Fruit fly (Drosophila melanogaster) whole organism, embryonic: ENCODE data around the gene CG43255.

Source experiments
- Abd-B ChIP-seq: fragments of 200-800 bp; sonication (Bioruptor generic); optimal IDR thresholded peaks from 2 replicates; lab custom pipeline; 2018; ENCODE audit warnings: missing biosample characterization, mild to moderate bottlenecking, missing genetic modification characterization, moderate library complexity
- Awh ChIP-seq: fragments of 200-800 bp; sonication (Bioruptor generic); IDR thresholded peaks from 2 replicates; pipeline ENCODE4, ENCODE4 v1.3.6; 2022; ENCODE audit warnings: missing biosample characterization, missing genetic modification characterization
- CG10979 ChIP-seq: fragments of 200-800 bp; sonication (Bioruptor generic); optimal IDR thresholded peaks from 2 replicates; lab custom pipeline; 2018; ENCODE audit warnings: missing biosample characterization, mild to moderate bottlenecking, missing genetic modification characterization, moderate library complexity
- CG11723 ChIP-seq: fragments of 200-800 bp; sonication (Bioruptor generic); optimal IDR thresholded peaks from 2 replicates; lab custom pipeline; 2017; ENCODE audit warnings: missing biosample characterization, mild to moderate bottlenecking, missing genetic modification characterization
- CG12155 ChIP-seq: fragments of 200-800 bp; sonication (Bioruptor generic); optimal IDR thresholded peaks from 3 replicates; lab custom pipeline; 2016; ENCODE audit warnings: missing biosample characterization, missing genetic modification characterization
- CG12391 ChIP-seq: fragments of 200-800 bp; sonication (Bioruptor generic); optimal IDR thresholded peaks from 3 replicates; lab custom pipeline; 2018; ENCODE audit warnings: missing biosample characterization, mild to moderate bottlenecking, missing genetic modification characterization, moderate library complexity
- CG1529 ChIP-seq: fragments of 200-800 bp; sonication (Bioruptor generic); optimal IDR thresholded peaks from 3 replicates; lab custom pipeline; 2018; ENCODE audit warnings: missing biosample characterization, missing genetic modification characterization
- CG17328 ChIP-seq: fragments of 200-800 bp; sonication (Bioruptor generic); IDR thresholded peaks from 2 replicates; pipeline ENCODE4 v1.3.6; 2022; ENCODE audit warnings: missing biosample characterization, missing genetic modification characterization
- CG17568 ChIP-seq: fragments of 200-800 bp; sonication (Bioruptor generic); optimal IDR thresholded peaks from 2 replicates; lab custom pipeline; 2018; ENCODE audit warnings: missing biosample characterization, mild to moderate bottlenecking, missing genetic modification characterization, moderate library complexity
- CG17802 ChIP-seq: fragments of 200-800 bp; sonication (Bioruptor generic); optimal IDR thresholded peaks from 2 replicates; lab custom pipeline; 2018; ENCODE audit warnings: missing biosample characterization, mild to moderate bottlenecking, missing genetic modification characterization, moderate library complexity
- CG18011 ChIP-seq: fragments of 200-800 bp; sonication (Bioruptor generic); optimal IDR thresholded peaks from 2 replicates; lab custom pipeline; 2017; ENCODE audit warnings: missing biosample characterization, missing genetic modification characterization, mild to moderate bottlenecking, moderate library complexity, missing genotype
- CG18262 ChIP-seq: fragments of 200-800 bp; optimal IDR thresholded peaks from 3 replicates; lab custom pipeline; 2019; ENCODE audit warnings: missing biosample characterization, mild to moderate bottlenecking, missing genetic modification characterization, moderate library complexity
- CG2712 ChIP-seq: fragments of 200-800 bp; optimal IDR thresholded peaks from 3 replicates; lab custom pipeline; 2019; ENCODE audit warnings: missing biosample characterization, mild to moderate bottlenecking, missing genetic modification characterization, moderate library complexity
- CG3281 ChIP-seq: fragments of 200-800 bp; sonication (Bioruptor generic); optimal IDR thresholded peaks from 3 replicates; lab custom pipeline; 2017; ENCODE audit warnings: missing biosample characterization, mild to moderate bottlenecking, missing genetic modification characterization
- CG3407 ChIP-seq: fragments of 200-800 bp; sonication (Bioruptor generic); optimal IDR thresholded peaks from 2 replicates; lab custom pipeline; 2018; ENCODE audit warnings: missing biosample characterization, mild to moderate bottlenecking, missing genetic modification characterization
- CG34224 ChIP-seq: fragments of 200-800 bp; sonication (Bioruptor generic); IDR thresholded peaks from 3 replicates; pipeline ENCODE4 v1.3.6; 2022; ENCODE audit warnings: missing biosample characterization, missing genetic modification characterization; ENCODE audit not compliant: partially characterized antibody
- CG4424 ChIP-seq: fragments of 200-800 bp; sonication (Bioruptor generic); optimal IDR thresholded peaks from 3 replicates; lab custom pipeline; 2016; ENCODE audit warnings: missing biosample characterization, missing genetic modification characterization
- CG5245 ChIP-seq: fragments of 200-800 bp; sonication (Bioruptor generic); optimal IDR thresholded peaks from 3 replicates; lab custom pipeline; 2016; ENCODE audit warnings: missing biosample characterization, missing genetic modification characterization
- CG9817 ChIP-seq: fragments of 200-800 bp; sonication (Bioruptor generic); optimal IDR thresholded peaks from 2 replicates; lab custom pipeline; 2018; ENCODE audit warnings: missing biosample characterization, mild to moderate bottlenecking, missing genetic modification characterization, moderate library complexity
- Camta ChIP-seq: fragments of 200-800 bp; sonication (Bioruptor generic); optimal IDR thresholded peaks from 2 replicates; lab custom pipeline; 2016; ENCODE audit warnings: missing biosample characterization, missing genetic modification characterization
- Chrac-16 ChIP-seq: fragments of 200-800 bp; sonication (Bioruptor generic); optimal IDR thresholded peaks from 3 replicates; lab custom pipeline; 2016; ENCODE audit warnings: missing biosample characterization, missing genetic modification characterization
- Dek ChIP-seq: fragments of 200-800 bp; sonication (Bioruptor generic); optimal IDR thresholded peaks from 3 replicates; lab custom pipeline; 2019; ENCODE audit warnings: missing biosample characterization, mild to moderate bottlenecking, missing genetic modification characterization, moderate library complexity
- E2f2 ChIP-seq: fragments of 200-800 bp; sonication (Bioruptor generic); IDR thresholded peaks from 2 replicates; pipeline ENCODE4 v1.3.6; 2022; ENCODE audit warnings: missing biosample characterization, missing genetic modification characterization
- Ets65A ChIP-seq: fragments of 200-800 bp; sonication (Bioruptor generic); peaks from one replicate; lab custom pipeline; 2016; ENCODE audit warnings: missing biosample characterization, missing genetic modification characterization
- Gug ChIP-seq: fragments of 200-800 bp; sonication (Bioruptor generic); IDR thresholded peaks from 4 replicates; pipeline ENCODE4 v1.3.6; 2022; ENCODE audit warnings: missing biosample characterization, missing genetic modification characterization
- H15 ChIP-seq: fragments of 200-800 bp; sonication (Bioruptor generic); IDR thresholded peaks from 3 replicates; pipeline ENCODE4 v1.3.6; 2022; ENCODE audit warnings: missing biosample characterization, missing genetic modification characterization
- Hand ChIP-seq: fragments of 200-800 bp; sonication (Bioruptor generic); optimal IDR thresholded peaks from 2 replicates; lab custom pipeline; 2017; ENCODE audit warnings: mild to moderate bottlenecking, missing biosample characterization, missing genetic modification reagents, missing genetic modification characterization
- Hmr ChIP-seq: fragments of 200-800 bp; sonication (Bioruptor generic); optimal IDR thresholded peaks from 3 replicates; lab custom pipeline; 2017; ENCODE audit warnings: mild to moderate bottlenecking, missing biosample characterization, missing genetic modification reagents, missing genetic modification characterization
- Lhr ChIP-seq: fragments of 200-800 bp; sonication (Bioruptor generic); optimal IDR thresholded peaks from 3 replicates; lab custom pipeline; 2017; ENCODE audit warnings: mild to moderate bottlenecking, missing biosample characterization, missing genetic modification reagents, missing genetic modification characterization
- NFAT ChIP-seq: fragments of 200-800 bp; sonication (Bioruptor generic); IDR thresholded peaks from 2 replicates; pipeline ENCODE4 v1.3.6; 2022; ENCODE audit warnings: missing biosample characterization, missing genetic modification characterization
- Neu2 ChIP-seq: fragments of 200-800 bp; sonication (Bioruptor generic); optimal IDR thresholded peaks from 3 replicates; lab custom pipeline; 2016; ENCODE audit warnings: missing biosample characterization, missing genetic modification characterization, borderline replicate concordance
- Oli ChIP-seq: fragments of 200-800 bp; sonication (Bioruptor generic); optimal IDR thresholded peaks from 2 replicates; lab custom pipeline; 2018; ENCODE audit warnings: missing biosample characterization, mild to moderate bottlenecking, missing genetic modification characterization, moderate library complexity
- Ptx1 ChIP-seq: fragments of 200-800 bp; sonication (Bioruptor generic); IDR thresholded peaks from 2 replicates; pipeline ENCODE4 v1.3.6; 2022; ENCODE audit warnings: missing biosample characterization, missing genetic modification characterization
- Ravus ChIP-seq: fragments of 200-800 bp; sonication (Bioruptor generic); IDR thresholded peaks from 2 replicates; pipeline ENCODE4 v1.3.6; 2022; ENCODE audit warnings: missing biosample characterization, missing genetic modification characterization
- chinmo ChIP-seq: fragments of 200-800 bp; sonication (Bioruptor generic); IDR thresholded peaks from 4 replicates; pipeline ENCODE4 v1.3.6; 2022; ENCODE audit warnings: missing biosample characterization, missing genetic modification characterization; ENCODE audit not compliant: partially characterized antibody
- crc ChIP-seq: fragments of 200-800 bp; sonication (Bioruptor generic); optimal IDR thresholded peaks from 2 replicates; lab custom pipeline; 2016; ENCODE audit warnings: missing biosample characterization, missing genetic modification characterization
- crol ChIP-seq: fragments of 200-800 bp; sonication (Bioruptor generic); IDR thresholded peaks from 2 replicates; pipeline ENCODE4 v1.3.6; 2022; ENCODE audit warnings: missing biosample characterization, missing genetic modification characterization
- disco-r ChIP-seq: fragments of 200-800 bp; sonication (Bioruptor generic); optimal IDR thresholded peaks from 2 replicates; lab custom pipeline; 2016; ENCODE audit warnings: missing biosample characterization, missing genetic modification characterization
- dysf ChIP-seq: fragments of 200-800 bp; sonication (Bioruptor generic); IDR thresholded peaks from 3 replicates; pipeline ENCODE4 v1.3.6; 2022; ENCODE audit warnings: missing biosample characterization, missing genetic modification characterization
- gro ChIP-seq: fragments of 200-800 bp; sonication (Bioruptor generic); optimal IDR thresholded peaks from 2 replicates; lab custom pipeline; 2016; ENCODE audit warnings: missing biosample characterization, missing genetic modification characterization
- hb ChIP-seq: fragments of 200-800 bp; sonication (Bioruptor generic); IDR thresholded peaks from 3 replicates; pipeline ENCODE4 v1.3.6; 2022; ENCODE audit warnings: missing biosample characterization, missing genetic modification characterization; ENCODE audit not compliant: partially characterized antibody
- hth ChIP-seq: fragments of >200 bp; optimal IDR thresholded peaks from 2 replicates; lab custom pipeline; 2017; ENCODE audit warnings: inconsistent platforms
- lmd ChIP-seq: fragments of 200-800 bp; sonication (Bioruptor generic); IDR thresholded peaks from 2 replicates; pipeline ENCODE4 v1.3.6; 2022; ENCODE audit warnings: missing biosample characterization, missing genetic modification characterization
- pb ChIP-seq: fragments of 200-800 bp; sonication (Bioruptor generic); optimal IDR thresholded peaks from 3 replicates; lab custom pipeline; 2016; ENCODE audit warnings: missing biosample characterization, missing genetic modification characterization
- ranshi ChIP-seq: fragments of 200-800 bp; sonication (Bioruptor generic); IDR thresholded peaks from 2 replicates; pipeline ENCODE4 v1.3.6; 2022; ENCODE audit warnings: missing biosample characterization, missing genetic modification characterization
- scrt ChIP-seq: fragments of 200-800 bp; sonication (Bioruptor generic); optimal IDR thresholded peaks from 2 replicates; lab custom pipeline; 2018; ENCODE audit warnings: missing biosample characterization, mild to moderate bottlenecking, missing genetic modification characterization, moderate library complexity
- sd ChIP-seq: fragments of 200-800 bp; sonication (Bioruptor generic); optimal IDR thresholded peaks from 3 replicates; lab custom pipeline; 2018; ENCODE audit warnings: missing biosample characterization, mild to moderate bottlenecking, missing genetic modification characterization, moderate library complexity
- sima ChIP-seq: fragments of 200-800 bp; sonication (Bioruptor generic); optimal IDR thresholded peaks from 2 replicates; lab custom pipeline; 2016; ENCODE audit warnings: missing biosample characterization, missing genetic modification characterization
- ssp ChIP-seq: fragments of 200-800 bp; sonication (Bioruptor generic); IDR thresholded peaks from 2 replicates; pipeline ENCODE4 v1.3.6; 2022; ENCODE audit warnings: missing biosample characterization, missing genetic modification characterization
- trh ChIP-seq: fragments of 200-800 bp; sonication (Bioruptor generic); optimal IDR thresholded peaks from 2 replicates; lab custom pipeline; 2016; ENCODE audit warnings: missing biosample characterization, missing genetic modification characterization

The CG43255 gene

dm6 chrX:8897859-8898427 is 25.8 kb upstream of the CG43255 start, which contains the start of gene Moe (continued):
- TF ChIP-seq crc (GFP tag; lab: Kevin White, UChicago) (no peak), gro (GFP tag; lab: Kevin White, UChicago) (peak; percentile 58), CG2712 (tag; lab: Kevin White, UChicago) (peak; percentile 51), Hand (no peak), CG12391 (tag; lab: Kevin White, UChicago) (peak; percentile 71), Lhr (GFP tag; lab: Kevin White, UChicago) (peak; percentile 61), sima (no peak), CG3407 (GFP tag; lab: Kevin White, UChicago) (no peak), dysf (peak; percentile 46; the same call in 2 of the 3 replicates), CG18262 (no peak), CG11723 (GFP tag; lab: Kevin White, UChicago) (no peak), sd (peak; percentile 72), lmd (GFP tag; lab: Robert Waterston, UW) (peak; percentile 37; the same call in 1 of the 2 replicates), CG34224 (GFP tag; lab: Robert Waterston, UW) (peak; percentile 79; the same call in 2 of the 3 replicates), hb (GFP tag; lab: Robert Waterston, UW) (0 out of 3 replicates have a peak, but pooled peaks have one; percentile 41), CG4424 (peak; percentile 25), CG3281 (no peak), Chrac-16 (GFP tag; lab: Kevin White, UChicago) (peak; percentile 30), CG1529 (GFP tag; lab: Kevin White, UChicago) (no peak), Neu2 (GFP tag; lab: Kevin White, UChicago) (no peak), Ets65A (peak; percentile 97), CG17568 (GFP tag; lab: Kevin White, UChicago) (no peak), scrt (GFP tag; lab: Kevin White, UChicago) (peak; percentile 85), NFAT (GFP tag; lab: Robert Waterston, UW) (peak; percentile 78), Hmr (GFP tag; lab: Kevin White, UChicago) (peak; percentile 61), Ravus (no peak), CG18011 (peak; percentile 8), CG10979 (peak; percentile 6), CG12155 (peak; percentile 56), ssp (GFP tag; lab: Robert Waterston, UW) (no peak), H15 (GFP tag; lab: Robert Waterston, UW) (no peak), CG5245 (peak; percentile 4), hth (lab: Kevin White, UChicago) (no peak), CG17802 (tag; lab: Kevin White, UChicago) (no peak), disco-r (no peak), Camta (GFP tag; lab: Kevin White, UChicago) (peak; percentile 54), E2f2 (peak; percentile 85), trh (GFP tag; lab: Kevin White, UChicago) (peak; percentile 48), crol (GFP tag; lab: Robert Waterston, UW) (no peak), CG9817 (tag; lab: Kevin White, UChicago) (peak; percentile 35), pb (GFP tag; lab: Kevin White, UChicago) (peak; percentile 7), Dek (tag; lab: Kevin White, UChicago) (peak; percentile 4), Abd-B (no peak), Gug (peak; percentile 87; the same call in 3 of the 4 replicates), Awh (GFP tag; lab: Robert Waterston, UW) (no peak), Ptx1 (peak; percentile 45; the same call in 1 of the 2 replicates), Oli (no peak), CG17328 (GFP tag; lab: Robert Waterston, UW) (peak; percentile 22; the same call in 1 of the 2 replicates), ranshi (no peak; the same call in 1 of the 2 replicates), chinmo (0 out of 4 replicates have a peak, but pooled peaks have one; percentile 41)
